Fruit fly (Drosophila melanogaster) whole organism: Measurements from ENCODE around the gene CG5781.
A peak's percentile ranks its signal among the peaks of the same experiment; 100 is the strongest.

Source experiments
- CG8478 ChIP-seq: fragments of >200 bp; optimal IDR thresholded peaks from 2 replicates; lab custom pipeline; 2018; ENCODE audit warnings: inconsistent platforms
- Dll ChIP-seq: fragments of >200 bp; optimal IDR thresholded peaks from 2 replicates; lab custom pipeline; 2017
- pan ChIP-seq: fragments of >200 bp; optimal IDR thresholded peaks from 2 replicates; lab custom pipeline; 2017
- psq ChIP-seq: fragments of >200 bp; optimal IDR thresholded peaks from 2 replicates; lab custom pipeline; 2017

dm6 chr2L:12655731-12656326 is 41.3 kb downstream of the CG5781 start:
- no peak for TF ChIP-seq CG8478 (lab: Kevin White, UChicago)
- peak; percentile 89 for TF ChIP-seq Dll (lab: Kevin White, UChicago)
- TF ChIP-seq pan (lab: Kevin White, UChicago), result no peak
- TF ChIP-seq psq (lab: Kevin White, UChicago), result no peak
